Worm (Caenorhabditis elegans) whole organism, midembryonic: ENCODE measurements around the gene tomm-22.
"Not testable (repeated sequence)": the region's sequence is repeated elsewhere in the genome, so short reads cannot be mapped to it uniquely, and the experiment has no call there.

Experiments used
- T22C8.4 ChIP-seq: fragments of 200-800 bp; sonication (Bioruptor generic); IDR thresholded peaks from 2 replicates; pipeline ENCODE4 v1.3.6; 2022; ENCODE audit warnings: missing genetic modification characterization, missing compliant biosample characterization
- cog-1 ChIP-seq: sonication (generic microtip); optimal IDR thresholded peaks from 2 replicates; lab custom pipeline; 2016; ENCODE audit warnings: missing genetic modification characterization, missing compliant biosample characterization
- flt-1 ChIP-seq: fragments of 200-800 bp; sonication (Bioruptor generic); IDR thresholded peaks from 2 replicates; pipeline ENCODE4 v1.3.6; 2022; ENCODE audit warnings: missing genetic modification characterization, missing compliant biosample characterization
- klf-2 ChIP-seq: fragments of 200-800 bp; sonication (Bioruptor generic); conservative IDR thresholded peaks from 2 replicates; pipeline ENCODE4 v1.3.6; 2022; ENCODE audit warnings: missing genetic modification reagents, missing genetic modification characterization, missing compliant biosample characterization
- med-1 ChIP-seq: sonication (generic microtip); optimal IDR thresholded peaks from 2 replicates; lab custom pipeline; 2017; ENCODE audit warnings: missing genetic modification characterization, mild to moderate bottlenecking, missing compliant biosample characterization, antibody characterized with exemption, missing genetic modification reagents; ENCODE audit not compliant: insufficient read depth
- ref-1 ChIP-seq: fragments of 200-800 bp; sonication (Bioruptor generic); conservative IDR thresholded peaks from 2 replicates; pipeline ENCODE4 v1.3.6; 2022; ENCODE audit warnings: missing genetic modification reagents, missing genetic modification characterization, missing compliant biosample characterization
- tab-1 ChIP-seq: fragments of 200-800 bp; sonication (Bioruptor generic); IDR thresholded peaks from 2 replicates; pipeline ENCODE4 v1.3.6; 2022; ENCODE audit warnings: missing genetic modification characterization, missing compliant biosample characterization
- ztf-23 ChIP-seq: fragments of 200-800 bp; sonication (Bioruptor generic); IDR thresholded peaks from 2 replicates; pipeline ENCODE4 v1.3.6; 2022; ENCODE audit warnings: missing genetic modification reagents, missing genetic modification characterization, missing compliant biosample characterization
- ztf-29 ChIP-seq: fragments of 200-800 bp; sonication (Bioruptor generic); IDR thresholded peaks from 2 replicates; pipeline ENCODE4 v1.3.6; 2022; ENCODE audit warnings: missing genetic modification reagents, missing genetic modification characterization, missing compliant biosample characterization

tomm-22 gene

DNA sequence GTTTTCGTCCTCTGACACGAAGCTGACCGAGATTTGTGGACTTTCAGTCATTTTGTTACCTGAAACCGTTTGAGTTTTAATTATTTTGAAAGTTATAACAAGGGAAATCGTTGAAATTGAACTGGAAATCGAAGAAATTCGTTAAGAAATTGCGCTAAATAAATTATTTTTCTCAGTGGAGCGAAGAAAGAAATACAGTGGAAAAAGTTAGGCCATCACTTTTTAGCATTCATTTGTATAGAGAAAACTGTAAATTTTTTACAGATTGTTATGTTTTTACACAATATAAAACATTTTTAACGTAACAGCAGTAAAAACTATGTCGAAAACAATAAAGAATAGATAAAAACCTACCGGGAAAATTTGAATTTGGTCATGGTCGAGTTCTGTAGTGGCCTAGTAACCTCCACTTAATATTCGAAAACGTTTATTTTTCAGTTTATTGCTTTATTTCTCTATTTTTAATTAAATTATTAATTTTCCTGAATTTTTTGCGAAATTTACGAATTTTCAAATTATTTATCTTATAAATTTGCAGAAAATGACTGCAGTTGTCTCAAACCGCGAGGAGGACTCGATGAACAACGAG, 14.1 kb upstream of the tomm-22 start, which contains the start of the genes gldi-1 and prp-21:
Gene gldi-1 (minus strand): TSS at position 51 of the 589 bp plus-strand sequence.
Gene prp-21 (plus strand): TSS at position 539 of the 589 bp plus-strand sequence.
- TF ChIP-seq tab-1 (no peak), flt-1 (GFP tag; lab: Robert Waterston, UW) (no peak), klf-2 (GFP tag; lab: Robert Waterston, UW) (no peak), ztf-23 (GFP tag; lab: Robert Waterston, UW) (no peak), T22C8.4 (GFP tag; lab: Robert Waterston, UW) (no peak), ref-1 (GFP tag; lab: Robert Waterston, UW) (no peak), med-1 (no peak), cog-1 (tag; lab: Kevin White, UChicago) (no peak), ztf-29 (no peak)

- TF ChIP-seq flt-1 (GFP tag; lab: Robert Waterston, UW) (0 out of 2 replicates have a peak, but pooled peaks have one; percentile 62), cog-1 (tag; lab: Kevin White, UChicago) (no peak), klf-2 (GFP tag; lab: Robert Waterston, UW) (0 out of 2 replicates have a peak, but pooled peaks have one; percentile 30), ztf-23 (GFP tag; lab: Robert Waterston, UW) (peak; percentile 67; the same call in 1 of the 2 replicates), T22C8.4 (GFP tag; lab: Robert Waterston, UW) (no peak)
These were observed 5.7 kb upstream of the tomm-22 start, which contains the start of gene nsun-1 for ce11 chrII:475890-476420. Gene nsun-1, minus strand, starts transcription at chrII:475940.

- no peak for TF ChIP-seq ref-1 (GFP tag; lab: Robert Waterston, UW)
These were observed 5.0 kb upstream of the tomm-22 start for ce11 chrII:475312-475711.

DNA sequence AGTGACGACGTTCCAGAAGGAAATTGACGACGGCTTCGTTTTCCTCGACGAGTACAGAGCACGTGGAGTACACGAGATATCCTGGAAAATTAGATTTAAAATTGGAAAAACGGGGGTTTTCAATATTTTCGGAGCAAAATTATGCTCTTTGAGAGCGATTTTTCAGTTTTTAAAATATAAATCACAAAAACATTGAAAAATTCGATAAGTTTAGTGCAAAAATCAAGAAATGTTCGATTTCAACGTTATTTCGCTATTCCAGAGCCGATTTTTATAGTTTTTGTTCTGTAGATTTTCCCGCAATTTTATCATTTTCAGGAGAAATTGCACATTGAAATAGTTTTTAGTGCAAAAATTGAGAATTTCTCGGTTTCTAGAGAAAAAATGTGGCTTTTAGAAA, 2.9 kb upstream of the tomm-22 start, which contains the start of gene W07E6.5:
Gene W07E6.5 (plus strand): TSS at position 301 of the 400 bp plus-strand sequence.
- TF ChIP-seq flt-1 (GFP tag; lab: Robert Waterston, UW) (no peak), tab-1 (no peak), ztf-23 (GFP tag; lab: Robert Waterston, UW) (no peak), ztf-29 (no peak), klf-2 (GFP tag; lab: Robert Waterston, UW) (no peak), cog-1 (tag; lab: Kevin White, UChicago) (no peak), T22C8.4 (GFP tag; lab: Robert Waterston, UW) (no peak), ref-1 (GFP tag; lab: Robert Waterston, UW) (no peak), med-1 (no peak)

DNA sequence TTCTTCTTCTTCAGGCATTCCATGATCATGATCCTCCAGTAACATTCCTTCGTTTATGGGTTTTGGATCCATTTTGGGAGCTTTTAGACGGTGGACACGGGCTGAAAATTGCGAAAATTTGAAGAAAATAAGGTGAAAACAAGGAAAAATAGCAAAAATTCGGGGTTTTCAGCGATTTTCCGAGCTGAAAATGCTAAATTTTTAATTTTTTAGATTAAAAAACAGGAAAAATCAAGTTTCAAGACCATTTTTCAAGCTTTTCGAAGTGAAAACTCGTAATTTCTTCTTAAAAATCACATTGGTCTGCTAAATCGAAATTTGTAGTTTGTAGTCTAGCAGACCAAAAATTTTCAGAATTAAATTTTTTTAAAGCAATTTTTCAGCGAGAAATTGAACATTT, 3.0 kb downstream of the tomm-22 start, which contains the start of gene nfyb-1:
Gene nfyb-1 (minus strand): TSS at position 101 of the 400 bp plus-strand sequence.
- TF ChIP-seq flt-1 (GFP tag; lab: Robert Waterston, UW), result no peak
- TF ChIP-seq cog-1 (tag; lab: Kevin White, UChicago), result no peak
- TF ChIP-seq ztf-29, result no peak
- no peak for TF ChIP-seq med-1
- no peak for TF ChIP-seq ztf-23 (GFP tag; lab: Robert Waterston, UW)
- TF ChIP-seq tab-1, result no peak
- no peak for TF ChIP-seq ref-1 (GFP tag; lab: Robert Waterston, UW)
- no peak for TF ChIP-seq T22C8.4 (GFP tag; lab: Robert Waterston, UW)
- no peak for TF ChIP-seq klf-2 (GFP tag; lab: Robert Waterston, UW)

ce11 chrII:461297-461696, 9.0 kb downstream of the tomm-22 start:
- TF ChIP-seq T22C8.4 (GFP tag; lab: Robert Waterston, UW), result no peak
- TF ChIP-seq tab-1, result no peak
- no peak for TF ChIP-seq ztf-29
- no peak for TF ChIP-seq klf-2 (GFP tag; lab: Robert Waterston, UW)
- no peak for TF ChIP-seq ref-1 (GFP tag; lab: Robert Waterston, UW)

ce11 chrII:460835-461234, 9.4 kb downstream of the tomm-22 start, which contains the start of gene W10D9.3:
Gene W10D9.3, minus strand, starts transcription at chrII:460935.
- no peak for TF ChIP-seq ztf-23 (GFP tag; lab: Robert Waterston, UW)
- no peak for TF ChIP-seq cog-1 (tag; lab: Kevin White, UChicago)
- TF ChIP-seq med-1, result no peak
- TF ChIP-seq T22C8.4 (GFP tag; lab: Robert Waterston, UW), result no peak

DNA sequence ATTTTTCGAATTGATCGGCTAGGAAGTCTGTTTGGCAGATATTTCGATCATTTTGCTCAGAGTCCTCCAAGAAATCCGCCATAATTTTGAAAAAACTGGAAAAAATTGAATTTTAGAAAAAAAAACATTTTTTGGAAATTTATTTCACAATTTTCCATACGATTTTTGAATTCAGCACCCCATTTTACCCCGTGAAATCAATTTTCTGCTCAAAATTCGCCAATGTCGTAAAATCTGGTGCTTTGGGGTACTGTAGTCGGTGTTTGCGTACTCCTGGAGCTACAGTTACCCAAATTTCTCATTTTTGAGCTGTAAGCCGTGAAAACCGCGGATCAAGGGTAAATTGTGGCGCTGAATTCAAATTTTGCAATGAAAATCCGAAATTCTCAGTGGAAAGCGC, 12.5 kb downstream of the tomm-22 start, which contains the start of gene gvd-1:
Gene gvd-1 (minus strand): TSS at position 101 of the 400 bp plus-strand sequence.
- TF ChIP-seq cog-1 (tag; lab: Kevin White, UChicago) (no peak), T22C8.4 (GFP tag; lab: Robert Waterston, UW) (0 out of 2 replicates have a peak, but pooled peaks have one; percentile 9)

ce11 chrII:456371-456770, 13.9 kb downstream of the tomm-22 start:
- TF ChIP-seq ztf-29 (no peak), ztf-23 (GFP tag; lab: Robert Waterston, UW) (no peak), cog-1 (tag; lab: Kevin White, UChicago) (no peak), tab-1 (no peak), flt-1 (GFP tag; lab: Robert Waterston, UW) (no peak), ref-1 (GFP tag; lab: Robert Waterston, UW) (no peak), klf-2 (GFP tag; lab: Robert Waterston, UW) (no peak), T22C8.4 (GFP tag; lab: Robert Waterston, UW) (no peak), med-1 (no peak)

DNA sequence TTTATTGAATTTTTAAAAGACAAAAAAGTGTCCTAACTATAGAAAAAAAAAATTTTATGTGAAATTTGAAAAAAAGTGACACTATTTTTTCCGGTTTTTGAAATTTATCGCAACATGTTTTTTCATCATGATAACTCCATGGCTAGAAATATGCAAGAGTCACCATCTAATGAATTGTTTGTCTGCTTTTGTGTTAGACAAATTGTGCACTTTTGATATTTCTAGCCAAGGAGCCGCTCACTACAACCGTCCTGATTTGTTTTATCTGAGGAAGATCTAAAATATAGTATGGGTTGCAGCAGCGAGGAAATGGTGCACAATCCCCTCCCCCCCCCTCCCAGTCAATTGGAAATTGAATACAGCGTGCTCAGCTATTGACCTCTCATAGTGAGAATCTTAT, 15.6 kb downstream of the tomm-22 start, which contains the start of gene W10D9.1:
Gene W10D9.1 (plus strand): TSS at position 301 of the 400 bp plus-strand sequence.
- not testable (repeated sequence) for TF ChIP-seq tab-1; med-1; cog-1 (tag; lab: Kevin White, UChicago)
